Worm (Caenorhabditis elegans): ENCODE data around the gene nhr-264.
"Not testable (repeated sequence)": the region's sequence is repeated elsewhere in the genome, so short reads cannot be mapped to it uniquely, and the experiment has no call there.

ce11 chrIV:9286305-9286704 lies 7.4 kb downstream of the nhr-264 start, which contains the start of gene nhr-267:
- not testable (repeated sequence) for TF ChIP-seq zag-1 (tag; optimal IDR thresholded peaks at IDR 0.05); nhr-6 (tag; optimal IDR thresholded peaks at IDR 0.05); ZK546.5 (tag; optimal IDR thresholded peaks at IDR 0.05); unc-62 (GFP tag; optimal IDR thresholded peaks at IDR 0.05); fos-1 (tag; optimal IDR thresholded peaks at IDR 0.05)

Measured in whole organism, L2 larva.